Fruit fly (Drosophila melanogaster) whole organism, wandering third instar larva: Measurements from ENCODE around the gene CG42329.

Source experiments
- Abd-B ChIP-seq: fragments of >200 bp; optimal IDR thresholded peaks from 2 replicates; lab custom pipeline; 2017; ENCODE audit warnings: missing biosample characterization, missing genetic modification characterization
- CG9705 ChIP-seq: fragments of 200-800 bp; sonication (Bioruptor generic); optimal IDR thresholded peaks from 2 replicates; lab custom pipeline; 2018; ENCODE audit warnings: missing biosample characterization, mild to moderate bottlenecking, missing genetic modification characterization
- Dfd ChIP-seq: fragments of >200 bp; optimal IDR thresholded peaks from 2 replicates; lab custom pipeline; 2017; ENCODE audit warnings: missing biosample characterization, missing genetic modification characterization
- Dif ChIP-seq: fragments of 200-275, 200-300 bp; sonication (Bioruptor generic); optimal IDR thresholded peaks from 2 replicates; lab custom pipeline; 2018; ENCODE audit warnings: missing biosample characterization, missing genetic modification characterization; ENCODE audit not compliant: partially characterized antibody
- GATAd ChIP-seq: sonication (Bioruptor generic); optimal IDR thresholded peaks from 2 replicates; lab custom pipeline; 2016; ENCODE audit warnings: missing biosample characterization, missing genetic modification characterization
- HLH106 ChIP-seq: fragments of 200-800 bp; optimal IDR thresholded peaks from 3 replicates; lab custom pipeline; 2019; ENCODE audit warnings: missing biosample characterization, mild to moderate bottlenecking, missing genetic modification characterization, moderate library complexity
- Hnf4 ChIP-seq: fragments of 200-800 bp; sonication (Bioruptor generic); optimal IDR thresholded peaks from 2 replicates; lab custom pipeline; 2016; ENCODE audit warnings: missing biosample characterization, mild to moderate bottlenecking, missing genetic modification characterization
- Hr78 ChIP-seq: fragments of >200 bp; optimal IDR thresholded peaks from 2 replicates; lab custom pipeline; 2017; ENCODE audit warnings: missing biosample characterization, missing genetic modification characterization
- Hr83 ChIP-seq: fragments of 200-300 bp; sonication (Bioruptor generic); optimal IDR thresholded peaks from 2 replicates; lab custom pipeline; 2016; ENCODE audit warnings: missing biosample characterization, mild to moderate bottlenecking, missing genetic modification characterization, moderate library complexity; ENCODE audit not compliant: poor library complexity, severe bottlenecking
- Jra ChIP-seq: sonication (Bioruptor generic); optimal IDR thresholded peaks from 2 replicates; lab custom pipeline; 2016; ENCODE audit warnings: missing biosample characterization, missing genetic modification characterization
- Mio ChIP-seq: sonication (Bioruptor generic); optimal IDR thresholded peaks from 2 replicates; lab custom pipeline; 2016; ENCODE audit warnings: missing biosample characterization, missing genetic modification characterization
- Myc ChIP-seq: fragments of >200 bp; optimal IDR thresholded peaks from 2 replicates; lab custom pipeline; 2017
- OdsH ChIP-seq: fragments of 200-800 bp; sonication (Bioruptor generic); optimal IDR thresholded peaks from 2 replicates; lab custom pipeline; 2016; ENCODE audit warnings: missing biosample characterization, mild to moderate bottlenecking, missing genetic modification characterization
- Rel ChIP-seq, 2 experiments: fragments of 200-800 bp; sonication (Bioruptor generic) in 1 of 2; optimal IDR thresholded peaks; 2 replicates in 1 of 2; 3 replicates in 1 of 2; lab custom pipeline; 2016 to 2019; ENCODE audit warnings: mild to moderate bottlenecking in 2 of 2, missing biosample characterization in 2 of 2, missing genetic modification characterization in 2 of 2, moderate library complexity in 1 of 2
- Sp1 ChIP-seq: fragments of 200-800 bp; sonication (Bioruptor generic); optimal IDR thresholded peaks from 3 replicates; lab custom pipeline; 2019; ENCODE audit warnings: missing biosample characterization, mild to moderate bottlenecking, missing genetic modification characterization, moderate library complexity
- Vsx2 ChIP-seq: fragments of 200-300, 225-300 bp; sonication (Bioruptor generic); optimal IDR thresholded peaks from 2 replicates; lab custom pipeline; 2018; ENCODE audit warnings: missing biosample characterization, missing genetic modification characterization; ENCODE audit not compliant: partially characterized antibody
- br ChIP-seq: fragments of 200-800 bp; sonication (Bioruptor generic); optimal IDR thresholded peaks from 2 replicates; lab custom pipeline; 2016; ENCODE audit warnings: missing biosample characterization, missing genetic modification characterization
- brk ChIP-seq: fragments of 200-800 bp; sonication (Bioruptor generic); optimal IDR thresholded peaks from 2 replicates; lab custom pipeline; 2016; ENCODE audit warnings: missing biosample characterization, mild to moderate bottlenecking, missing genetic modification characterization
- dl ChIP-seq, 2 experiments: fragments of 175-275, 200-275 bp in 1 of 2; fragments of 200-275 bp in 1 of 2; sonication (Bioruptor generic); optimal IDR thresholded peaks; lab custom pipeline; 2018; ENCODE audit warnings: mild to moderate bottlenecking in 2 of 2, missing biosample characterization in 2 of 2, missing genetic modification characterization in 2 of 2, moderate library complexity in 2 of 2; ENCODE audit not compliant: partially characterized antibody in 2 of 2, insufficient read depth in 1 of 2
- dmrt93B ChIP-seq: fragments of 200-800 bp; sonication (Bioruptor generic); optimal IDR thresholded peaks from 2 replicates; lab custom pipeline; 2018; ENCODE audit warnings: missing biosample characterization, mild to moderate bottlenecking, missing genetic modification characterization
- dsf ChIP-seq: sonication (Bioruptor generic); optimal IDR thresholded peaks from 2 replicates; lab custom pipeline; 2016; ENCODE audit warnings: missing biosample characterization, missing genetic modification characterization, borderline replicate concordance
- fru ChIP-seq: fragments of 200-800 bp; sonication (Bioruptor generic); optimal IDR thresholded peaks from 3 replicates; lab custom pipeline; 2016; ENCODE audit warnings: missing biosample characterization, mild to moderate bottlenecking, missing genetic modification characterization
- lola ChIP-seq: fragments of >200 bp; optimal IDR thresholded peaks from 2 replicates; lab custom pipeline; 2017; ENCODE audit warnings: missing biosample characterization, missing genetic modification characterization
- sage ChIP-seq: fragments of 200-800 bp; sonication (Bioruptor generic); optimal IDR thresholded peaks from 2 replicates; lab custom pipeline; 2016; ENCODE audit warnings: missing biosample characterization, mild to moderate bottlenecking, missing genetic modification characterization
- tai ChIP-seq: sonication (Bioruptor generic); optimal IDR thresholded peaks from 2 replicates; lab custom pipeline; 2016; ENCODE audit warnings: missing biosample characterization, missing genetic modification characterization
- usp ChIP-seq: fragments of >200 bp; optimal IDR thresholded peaks from 2 replicates; lab custom pipeline; 2017; ENCODE audit warnings: missing biosample characterization, missing genetic modification characterization
- woc ChIP-seq: sonication (Bioruptor generic); optimal IDR thresholded peaks from 2 replicates; lab custom pipeline; 2016; ENCODE audit warnings: missing biosample characterization, mild to moderate bottlenecking, missing genetic modification characterization

Gene CG42329

DNA sequence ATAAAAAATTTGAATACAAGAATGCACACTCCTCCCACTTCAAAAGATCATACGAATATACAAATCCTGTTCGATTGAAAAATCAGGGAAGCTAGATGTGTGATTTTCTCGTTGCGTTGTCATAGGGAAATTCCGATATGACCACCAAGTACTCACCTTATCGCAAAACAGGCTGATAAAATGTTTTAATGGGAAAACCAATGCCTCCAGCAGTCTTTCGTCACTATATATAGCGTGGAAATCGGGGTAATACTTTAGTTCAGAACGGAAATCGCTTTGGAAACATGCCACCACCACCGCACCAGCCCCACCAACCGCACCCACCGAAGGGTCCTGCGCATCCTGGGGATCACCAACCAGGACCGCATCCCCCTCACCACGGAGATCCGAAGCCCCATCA lies 19.9 kb upstream of the CG42329 start, which contains the start of the genes CG5139 and CG43348:
CG5139 (minus strand) TSS at position 101 of the 400 bp plus-strand sequence.
CG43348 (plus strand) TSS at position 247 of the 400 bp plus-strand sequence.
- TF ChIP-seq br (GFP tag; lab: Kevin White, UChicago) (no peak), Abd-B (GFP tag; lab: Kevin White, UChicago) (no peak), Jra (GFP tag; lab: Kevin White, UChicago) (no peak), Rel (GFP tag; optimal IDR thresholded peaks at IDR 0.05; lab: Kevin White, UChicago) (no peak), Rel (tag; optimal IDR thresholded peaks at IDR 0.05; lab: Kevin White, UChicago) (no peak), Myc (lab: Kevin White, UChicago) (no peak), fru (GFP tag; lab: Kevin White, UChicago) (no peak), CG9705 (GFP tag; lab: Kevin White, UChicago) (no peak), OdsH (GFP tag; lab: Kevin White, UChicago) (no peak), Hnf4 (GFP tag; lab: Kevin White, UChicago) (no peak)

DNA sequence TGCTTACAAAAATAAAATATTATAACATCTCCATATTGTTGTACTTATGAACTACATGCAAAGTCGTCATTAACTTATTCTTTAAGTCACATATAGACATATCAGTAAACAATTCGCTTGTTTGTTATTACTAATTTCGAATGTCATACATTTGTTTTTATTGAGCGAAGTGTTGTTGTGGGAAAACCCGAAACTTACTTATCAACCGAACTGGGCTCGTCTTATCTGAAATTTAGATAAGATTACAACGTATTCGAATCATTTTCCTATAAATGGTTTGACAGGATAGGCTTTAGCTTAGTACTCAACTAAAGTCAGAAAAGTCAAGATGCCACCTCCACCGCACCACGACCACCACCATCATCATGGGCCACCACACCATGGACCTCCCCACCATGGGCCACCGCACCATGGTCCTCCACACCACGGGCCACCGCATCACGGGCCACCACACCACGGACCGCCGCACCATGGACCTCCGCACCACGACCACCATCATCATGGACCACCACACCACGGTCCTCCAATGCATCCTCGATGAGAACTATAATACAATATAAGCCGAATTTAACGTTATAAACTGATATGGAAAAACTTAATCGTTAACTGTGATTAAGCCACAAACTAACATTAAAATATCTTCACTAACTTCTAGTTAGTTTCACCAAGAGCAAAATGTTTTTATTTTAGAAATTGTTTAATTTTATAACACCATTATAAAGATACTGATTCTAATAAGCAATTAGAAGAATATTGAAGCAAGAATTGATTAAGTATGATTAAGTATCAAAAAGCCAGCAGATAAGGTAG lies 19.0 kb upstream of the CG42329 start, which contains the start of the genes CG43349 and CG5011:
CG43349 (plus strand) TSS at position 294 of the 810 bp plus-strand sequence.
CG5011 (plus strand) TSS at position 760 of the 810 bp plus-strand sequence.
- TF ChIP-seq Dfd (peak; percentile 65), Hr83 (GFP tag; lab: Kevin White, UChicago) (no peak), lola (GFP tag; lab: Kevin White, UChicago) (no peak), dmrt93B (GFP tag; lab: Kevin White, UChicago) (no peak), Rel (GFP tag; optimal IDR thresholded peaks at IDR 0.05; lab: Kevin White, UChicago) (no peak), Rel (tag; optimal IDR thresholded peaks at IDR 0.05; lab: Kevin White, UChicago) (peak; percentile 85), dl (GFP tag; optimal IDR thresholded peaks at IDR 0.05; lab: Kevin White, UChicago; ENCODE audit: insufficient read depth in 1 of 2, partially characterized antibody in 2 of 2) (peak; percentile 48 to 72), dsf (GFP tag; lab: Kevin White, UChicago) (no peak)

DNA sequence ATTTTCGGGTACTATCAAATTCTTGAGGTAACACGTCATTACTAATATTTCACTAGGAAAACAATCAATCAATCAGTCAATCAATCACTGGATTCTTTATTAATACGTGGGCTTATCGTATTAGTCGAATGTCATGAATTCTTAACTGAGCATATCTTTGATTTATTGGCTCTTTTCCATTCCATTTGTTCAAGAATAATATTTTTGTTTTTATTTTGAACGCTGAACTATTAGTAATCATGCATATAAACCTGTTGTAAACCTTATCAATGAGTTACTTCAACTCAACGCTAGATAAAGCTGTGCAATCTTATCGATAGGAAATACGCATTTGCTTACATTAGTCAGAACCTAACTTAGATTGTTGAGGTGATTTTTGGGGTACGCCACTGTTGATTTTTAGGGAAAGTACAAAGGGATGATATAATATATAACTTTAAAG lies 17.7 kb upstream of the CG42329 start:
- TF ChIP-seq dsf (GFP tag; lab: Kevin White, UChicago) = no peak
- no peak for TF ChIP-seq brk (GFP tag; lab: Kevin White, UChicago)
- no peak for TF ChIP-seq Vsx2
- TF ChIP-seq Rel (GFP tag; optimal IDR thresholded peaks at IDR 0.05; lab: Kevin White, UChicago) = no peak
- peak; percentile 89 for TF ChIP-seq Rel (tag; optimal IDR thresholded peaks at IDR 0.05; lab: Kevin White, UChicago)
- no peak for TF ChIP-seq Hr78 (GFP tag; lab: Kevin White, UChicago)
- peak; percentile 27 for TF ChIP-seq fru (GFP tag; lab: Kevin White, UChicago)
- no peak for TF ChIP-seq GATAd (GFP tag; lab: Kevin White, UChicago)

DNA sequence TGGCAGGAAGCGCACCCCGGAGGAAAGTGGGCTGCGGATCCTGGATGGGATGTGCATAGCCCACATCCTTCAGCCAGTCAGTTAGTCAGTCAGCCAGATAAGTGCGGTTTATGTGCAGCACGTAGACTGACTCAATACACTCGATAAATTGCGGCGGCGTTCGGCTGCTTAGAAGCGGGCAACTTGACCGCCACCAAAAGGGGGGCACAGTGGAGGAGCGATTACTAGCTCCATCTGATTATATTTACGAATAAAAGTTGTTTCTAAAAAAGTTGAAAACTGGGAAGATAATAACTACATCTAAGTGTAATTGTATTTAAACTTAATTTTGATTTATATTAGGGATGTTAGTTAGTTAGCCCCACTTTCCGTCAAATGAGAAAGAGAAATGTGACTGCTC lies 16.6 kb upstream of the CG42329 start:
- TF ChIP-seq GATAd (GFP tag; lab: Kevin White, UChicago) (no peak), woc (GFP tag; lab: Kevin White, UChicago) (no peak), Dif (GFP tag; lab: Kevin White, UChicago) (no peak), br (GFP tag; lab: Kevin White, UChicago) (no peak), brk (GFP tag; lab: Kevin White, UChicago) (no peak), Dfd (no peak), Mio (GFP tag; lab: Kevin White, UChicago) (no peak), OdsH (GFP tag; lab: Kevin White, UChicago) (no peak), Sp1 (GFP tag; lab: Kevin White, UChicago) (no peak), Vsx2 (no peak), lola (GFP tag; lab: Kevin White, UChicago) (no peak), Myc (lab: Kevin White, UChicago) (no peak), usp (GFP tag; lab: Kevin White, UChicago) (no peak), dsf (GFP tag; lab: Kevin White, UChicago) (no peak)

DNA sequence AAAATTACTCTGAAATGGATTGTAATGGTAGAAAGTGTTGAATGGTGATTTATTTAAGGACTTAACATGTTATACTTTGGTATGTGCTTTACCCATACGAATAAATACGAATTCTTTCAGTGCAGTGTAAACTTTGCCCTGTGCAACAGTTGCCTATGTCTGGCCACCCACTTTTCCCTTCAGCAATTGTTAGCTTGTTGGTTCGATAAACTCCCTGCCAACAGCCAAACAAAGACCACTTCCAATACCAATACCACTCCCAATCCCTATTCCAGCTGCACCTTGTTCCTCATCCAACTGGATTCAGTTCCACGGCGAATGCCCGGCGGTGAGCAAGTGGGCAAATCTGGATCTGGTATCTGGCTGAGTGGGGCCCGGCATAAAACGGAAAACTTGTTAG lies 15.2 kb upstream of the CG42329 start, which contains the start of gene CG14342:
CG14342 (plus strand) TSS at position 301 of the 400 bp plus-strand sequence.
- TF ChIP-seq Mio (GFP tag; lab: Kevin White, UChicago) = no peak
- no peak for TF ChIP-seq Myc (lab: Kevin White, UChicago)
- TF ChIP-seq tai (GFP tag; lab: Kevin White, UChicago) = no peak
- TF ChIP-seq fru (GFP tag; lab: Kevin White, UChicago) = no peak
- no peak for TF ChIP-seq HLH106
- TF ChIP-seq Jra (GFP tag; lab: Kevin White, UChicago) = no peak
- no peak for TF ChIP-seq Abd-B (GFP tag; lab: Kevin White, UChicago)
- TF ChIP-seq sage (GFP tag; lab: Kevin White, UChicago) = no peak
- TF ChIP-seq Sp1 (GFP tag; lab: Kevin White, UChicago) = no peak
- TF ChIP-seq usp (GFP tag; lab: Kevin White, UChicago) = no peak
